Worm (Caenorhabditis elegans) whole organism, late embryonic: ENCODE results near the gene F57G12.2.
A peak's percentile ranks its signal among the peaks of the same experiment; 100 is the strongest.

Source experiments
- K02D7.2 ChIP-seq: sonication (generic microtip); optimal IDR thresholded peaks from 2 replicates; lab custom pipeline; 2017; ENCODE audit warnings: mild to moderate bottlenecking, missing genetic modification characterization, missing compliant biosample characterization
- elt-2 ChIP-seq: sonication (generic microtip); optimal IDR thresholded peaks from 2 replicates; lab custom pipeline; 2016; ENCODE audit warnings: missing genetic modification reagents, missing genetic modification characterization, missing compliant biosample characterization
- ets-4 ChIP-seq: sonication (generic microtip); optimal IDR thresholded peaks from 2 replicates; lab custom pipeline; 2016; ENCODE audit warnings: missing genetic modification characterization, missing compliant biosample characterization
- fkh-10 ChIP-seq: fragments of 150-350 bp; optimal IDR thresholded peaks from 2 replicates; lab custom pipeline; 2014; ENCODE audit warnings: missing biosample characterization, missing genetic modification reagents, missing genetic modification characterization
- pha-4 ChIP-seq: fragments of 150-350 bp; optimal IDR thresholded peaks from 2 replicates; lab custom pipeline; 2018; ENCODE audit warnings: missing biosample characterization, missing genetic modification reagents, missing genetic modification characterization
- tbx-2 ChIP-seq: sonication (generic microtip); optimal IDR thresholded peaks from 2 replicates; lab custom pipeline; 2016; ENCODE audit warnings: missing genetic modification characterization, missing compliant biosample characterization
- ttx-3 ChIP-seq: sonication (generic microtip); optimal IDR thresholded peaks from 2 replicates; lab custom pipeline; 2016; ENCODE audit warnings: missing genetic modification reagents, missing genetic modification characterization, missing compliant biosample characterization

- TF ChIP-seq tbx-2 (no peak), elt-2 (tag; lab: Kevin White, UChicago) (no peak), pha-4 (tag; lab: Kevin White, UChicago) (no peak), ttx-3 (tag; lab: Kevin White, UChicago) (no peak), K02D7.2 (tag; lab: Kevin White, UChicago) (no peak), ets-4 (peak; percentile 36), fkh-10 (GFP tag; lab: Kevin White, UChicago) (no peak)
Measured at ce11 chrX:12142569-12142968, 17.3 kb downstream of the F57G12.2 start, which contains the start of gene M153.3.
